Fruit fly (Drosophila melanogaster): ENCODE data around the gene Vps29.

DNA sequence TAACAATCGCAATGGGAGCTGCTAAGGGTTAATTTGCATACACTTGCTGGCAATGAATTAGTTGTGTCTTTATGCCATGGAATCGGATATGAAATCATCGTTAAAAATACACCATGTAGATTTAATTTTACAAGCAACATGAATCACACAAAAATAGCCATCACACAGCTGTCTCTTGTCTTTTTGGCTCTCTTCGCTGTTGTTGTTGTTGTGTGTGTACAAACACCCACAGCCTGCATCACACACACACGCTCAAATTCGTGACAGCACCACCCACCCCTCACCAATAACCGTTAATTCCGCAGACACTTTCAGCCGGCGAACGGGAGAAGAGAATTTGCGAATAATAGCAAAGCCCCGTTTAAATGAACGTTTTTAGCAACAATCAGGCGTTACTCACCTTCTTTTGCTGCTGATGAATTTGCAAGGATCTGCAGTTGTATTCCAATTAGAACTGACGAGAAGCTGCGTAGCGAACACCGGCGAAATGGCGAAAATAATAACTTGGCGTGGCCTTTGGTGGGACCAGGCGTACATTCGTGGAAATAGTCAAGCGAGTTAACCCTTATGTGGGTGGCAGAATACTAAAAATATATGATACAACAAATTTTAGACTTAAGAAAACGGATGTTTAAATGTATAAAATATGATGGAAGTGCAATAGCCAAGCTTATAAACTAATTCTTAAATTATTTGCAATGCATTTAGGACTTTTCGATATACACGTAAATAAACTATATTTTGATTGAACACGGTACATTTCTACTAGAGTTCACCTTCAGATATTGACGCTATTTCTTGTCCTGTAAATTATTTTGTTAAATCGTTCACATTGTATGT, 7.3 kb downstream of the Vps29 start, which contains the start of gene capt:
- TF ChIP-seq psq (optimal IDR thresholded peaks at IDR 0.05) (no peak), CG8478 (optimal IDR thresholded peaks at IDR 0.05) (no peak), EcR (GFP tag; optimal IDR thresholded peaks at IDR 0.05) (no peak), pan (optimal IDR thresholded peaks at IDR 0.05) (no peak)
